Worm (Caenorhabditis elegans) whole organism, young adult: ENCODE results near the gene fmo-3.
A peak's percentile ranks its signal among the peaks of the same experiment; 100 is the strongest.

Experiments
- B0019.2 ChIP-seq: fragments of 200-800 bp; sonication (Bioruptor generic); conservative IDR thresholded peaks from 2 replicates; pipeline ENCODE4 v1.3.6; 2022; ENCODE audit warnings: missing genetic modification reagents, missing genetic modification characterization, missing compliant biosample characterization
- B0336.3 ChIP-seq: fragments of 200-800 bp; sonication (Bioruptor generic); IDR thresholded peaks from 2 replicates; pipeline ENCODE4 v1.3.6; 2022; ENCODE audit warnings: missing genetic modification characterization, missing compliant biosample characterization
- C17E4.6 ChIP-seq: fragments of 200-800 bp; sonication (Bioruptor generic); IDR thresholded peaks from 2 replicates; pipeline ENCODE4 v1.3.6; 2022; ENCODE audit warnings: missing genetic modification reagents, missing genetic modification characterization, missing compliant biosample characterization
- F22D6.2 ChIP-seq: sonication (generic microtip); optimal IDR thresholded peaks from 2 replicates; lab custom pipeline; 2016; ENCODE audit warnings: mild to moderate bottlenecking, missing genetic modification characterization, missing compliant biosample characterization
- F23B12.7 ChIP-seq: sonication (generic microtip); optimal IDR thresholded peaks from 2 replicates; lab custom pipeline; 2017; ENCODE audit warnings: missing genetic modification characterization, mild to moderate bottlenecking, missing compliant biosample characterization, antibody characterized with exemption, moderate library complexity; ENCODE audit not compliant: insufficient read depth
- F33H1.4 ChIP-seq: fragments of 200-800 bp; sonication (Bioruptor generic); IDR thresholded peaks from 2 replicates; pipeline ENCODE4 v1.3.6; 2022; ENCODE audit warnings: missing genetic modification reagents, missing genetic modification characterization, missing compliant biosample characterization
- F37B4.10 ChIP-seq: fragments of 200-800 bp; sonication (Bioruptor generic); IDR thresholded peaks from 2 replicates; pipeline ENCODE4 v1.3.6; 2022; ENCODE audit warnings: missing genetic modification characterization, missing compliant biosample characterization
- F39B2.1 ChIP-seq: fragments of 200-800 bp; sonication (Bioruptor generic); IDR thresholded peaks from 2 replicates; pipeline ENCODE4 v1.3.6; 2022; ENCODE audit warnings: missing genetic modification reagents, missing genetic modification characterization, missing compliant biosample characterization
- F52B5.7 ChIP-seq: sonication (generic microtip); optimal IDR thresholded peaks from 2 replicates; lab custom pipeline; 2016; ENCODE audit warnings: mild to moderate bottlenecking, missing genetic modification characterization, missing compliant biosample characterization
- Y56A3A.18 ChIP-seq: fragments of 200-800 bp; sonication (Bioruptor generic); IDR thresholded peaks from 2 replicates; pipeline ENCODE4 v1.3.6; 2022; ENCODE audit warnings: missing genetic modification reagents, missing genetic modification characterization, missing compliant biosample characterization
- ZK185.1 ChIP-seq: sonication (generic microtip); optimal IDR thresholded peaks from 2 replicates; lab custom pipeline; 2016; ENCODE audit warnings: mild to moderate bottlenecking, missing genetic modification characterization, missing compliant biosample characterization; ENCODE audit not compliant: poor library complexity, severe bottlenecking
- akir-1 ChIP-seq: fragments of 200-800 bp; sonication (Bioruptor generic); optimal IDR thresholded peaks from 2 replicates; lab custom pipeline; 2018; ENCODE audit warnings: mild to moderate bottlenecking, missing genetic modification characterization, moderate library complexity, missing compliant biosample characterization
- aptf-3 ChIP-seq: fragments of 200-800 bp; sonication (Bioruptor generic); IDR thresholded peaks from 2 replicates; pipeline ENCODE4 v1.3.6; 2022; ENCODE audit warnings: missing genetic modification characterization, missing compliant biosample characterization
- atf-7 ChIP-seq: sonication (generic microtip); optimal IDR thresholded peaks from 2 replicates; lab custom pipeline; 2017; ENCODE audit warnings: mild to moderate bottlenecking, missing genetic modification characterization, missing compliant biosample characterization
- athp-1 ChIP-seq: sonication (generic microtip); optimal IDR thresholded peaks from 2 replicates; lab custom pipeline; 2017; ENCODE audit warnings: mild to moderate bottlenecking, missing genetic modification characterization, missing compliant biosample characterization
- bed-2 ChIP-seq: fragments of 200-800 bp; sonication (Bioruptor generic); IDR thresholded peaks from 2 replicates; pipeline ENCODE4 v1.3.6; 2022; ENCODE audit warnings: missing genetic modification reagents, missing genetic modification characterization, missing compliant biosample characterization
- ceh-40 ChIP-seq: fragments of 200-800 bp; sonication (Bioruptor generic); IDR thresholded peaks from 2 replicates; pipeline ENCODE4 v1.3.6; 2022; ENCODE audit warnings: missing genetic modification characterization, missing compliant biosample characterization
- ceh-79 ChIP-seq: sonication (generic microtip); optimal IDR thresholded peaks from 2 replicates; lab custom pipeline; 2017; ENCODE audit warnings: mild to moderate bottlenecking, missing genetic modification characterization, missing compliant biosample characterization
- efl-1 ChIP-seq: fragments of 150-350 bp; optimal IDR thresholded peaks from 2 replicates; lab custom pipeline; 2014; ENCODE audit warnings: missing biosample characterization, missing genetic modification reagents, missing genetic modification characterization
- egl-18 ChIP-seq: fragments of 200-800 bp; sonication (Bioruptor generic); IDR thresholded peaks from 2 replicates; pipeline ENCODE4 v1.3.6; 2022; ENCODE audit warnings: missing genetic modification reagents, missing genetic modification characterization, missing compliant biosample characterization
- ekl-4 ChIP-seq: fragments of 200-800 bp; sonication (Bioruptor generic); IDR thresholded peaks from 2 replicates; pipeline ENCODE4 v1.3.6; 2022; ENCODE audit warnings: missing genetic modification reagents, missing genetic modification characterization, missing compliant biosample characterization
- ets-4 ChIP-seq: fragments of 200-800 bp; sonication (Bioruptor generic); optimal IDR thresholded peaks from 2 replicates; lab custom pipeline; 2018; ENCODE audit warnings: mild to moderate bottlenecking, missing genetic modification characterization, missing compliant biosample characterization
- gei-17 ChIP-seq: fragments of 200-800 bp; sonication (Bioruptor generic); optimal IDR thresholded peaks from 2 replicates; lab custom pipeline; 2018; ENCODE audit warnings: mild to moderate bottlenecking, missing genetic modification characterization, missing compliant biosample characterization
- him-1 ChIP-seq: sonication (generic microtip); optimal IDR thresholded peaks from 2 replicates; lab custom pipeline; 2016; ENCODE audit warnings: missing genotype, missing genetic modification reagents, missing genetic modification characterization, missing compliant biosample characterization
- hlh-12 ChIP-seq: sonication (generic microtip); optimal IDR thresholded peaks from 2 replicates; lab custom pipeline; 2016; ENCODE audit warnings: missing genetic modification characterization, missing compliant biosample characterization
- hlh-26 ChIP-seq: fragments of 200-800 bp; sonication (Bioruptor generic); conservative IDR thresholded peaks from 2 replicates; pipeline ENCODE4 v1.3.6; 2022; ENCODE audit warnings: missing genetic modification reagents, missing genetic modification characterization, missing compliant biosample characterization
- hsf-1 ChIP-seq: fragments of 200-800 bp; sonication (Bioruptor generic); IDR thresholded peaks from 2 replicates; pipeline ENCODE4 v1.3.6; 2022; ENCODE audit warnings: missing genetic modification reagents, missing genetic modification characterization, missing compliant biosample characterization
- let-526 ChIP-seq: fragments of 200-800 bp; sonication (Bioruptor generic); IDR thresholded peaks from 2 replicates; pipeline ENCODE4 v1.3.6; 2022; ENCODE audit warnings: missing genetic modification reagents, missing genetic modification characterization, missing compliant biosample characterization
- lin-35 ChIP-seq, 3 experiments: fragments of 150-350 bp in 2 of 3; sonication (generic microtip) in 1 of 3; optimal IDR thresholded peaks; 2 replicates each; lab custom pipeline; 2014 to 2018; ENCODE audit warnings: missing biosample characterization in 3 of 3, missing genetic modification characterization in 3 of 3, missing genetic modification reagents in 3 of 3
- lin-54 ChIP-seq: fragments of 200-800 bp; sonication (Bioruptor generic); optimal IDR thresholded peaks from 2 replicates; lab custom pipeline; 2018; ENCODE audit warnings: mild to moderate bottlenecking, missing genetic modification characterization, missing compliant biosample characterization
- lir-1 ChIP-seq: fragments of 200-800 bp; sonication (Bioruptor generic); conservative IDR thresholded peaks from 2 replicates; pipeline ENCODE4 v1.3.6; 2022; ENCODE audit warnings: missing genetic modification reagents, missing genetic modification characterization, missing compliant biosample characterization
- lsl-1 ChIP-seq: fragments of 200-800 bp; sonication (Bioruptor generic); optimal IDR thresholded peaks from 2 replicates; lab custom pipeline; 2018; ENCODE audit warnings: mild to moderate bottlenecking, missing genetic modification characterization, moderate library complexity, missing compliant biosample characterization
- madf-10 ChIP-seq: sonication (generic microtip); optimal IDR thresholded peaks from 2 replicates; lab custom pipeline; 2016; ENCODE audit warnings: mild to moderate bottlenecking, missing genetic modification characterization, missing compliant biosample characterization
- madf-8 ChIP-seq: fragments of 200-800 bp; sonication (Bioruptor generic); conservative IDR thresholded peaks from 2 replicates; pipeline ENCODE4 v1.3.6; 2022; ENCODE audit warnings: missing genetic modification reagents, missing genetic modification characterization, missing compliant biosample characterization
- mcd-1 ChIP-seq: fragments of 200-800 bp; sonication (Bioruptor generic); IDR thresholded peaks from 2 replicates; pipeline ENCODE4 v1.3.6; 2022; ENCODE audit warnings: missing genetic modification reagents, missing genetic modification characterization, missing compliant biosample characterization
- mes-4 ChIP-seq: sonication (generic microtip); optimal IDR thresholded peaks from 2 replicates; lab custom pipeline; 2016; ENCODE audit warnings: missing genotype, missing genetic modification characterization, missing compliant biosample characterization
- nfya-1 ChIP-seq: sonication (generic microtip); optimal IDR thresholded peaks from 2 replicates; lab custom pipeline; 2017; ENCODE audit warnings: antibody characterized with exemption, missing compliant biosample characterization, missing genetic modification characterization, borderline replicate concordance; ENCODE audit not compliant: insufficient read depth
- nfyb-1 ChIP-seq: fragments of 200-800 bp; sonication (Bioruptor generic); IDR thresholded peaks from 2 replicates; pipeline ENCODE4 v1.3.6; 2022; ENCODE audit warnings: missing genetic modification reagents, missing genetic modification characterization, missing compliant biosample characterization
- nhr-90 ChIP-seq: sonication (generic microtip); optimal IDR thresholded peaks from 2 replicates; lab custom pipeline; 2016; ENCODE audit warnings: missing genotype, mild to moderate bottlenecking, missing genetic modification characterization, missing compliant biosample characterization
- pbrm-1 ChIP-seq: fragments of 200-800 bp; sonication (Bioruptor generic); IDR thresholded peaks from 2 replicates; pipeline ENCODE4 v1.3.6; 2022; ENCODE audit warnings: missing genetic modification reagents, missing genetic modification characterization, missing compliant biosample characterization
- sdz-38 ChIP-seq: sonication (generic microtip); optimal IDR thresholded peaks from 2 replicates; lab custom pipeline; 2016; ENCODE audit warnings: missing genotype, missing genetic modification characterization, missing compliant biosample characterization
- snpc-1.3 ChIP-seq: sonication (generic microtip); optimal IDR thresholded peaks from 2 replicates; lab custom pipeline; 2017; ENCODE audit warnings: missing genetic modification characterization, mild to moderate bottlenecking, missing compliant biosample characterization, antibody characterized with exemption, moderate library complexity, missing genotype, missing genetic modification reagents; ENCODE audit not compliant: insufficient read depth
- snpc-4 ChIP-seq, 5 experiments: fragments of 150-350 bp in 1 of 5; sonication (generic microtip) in 4 of 5; optimal IDR thresholded peaks; 2 replicates each; lab custom pipeline; 2014 to 2018; ENCODE audit warnings: missing genetic modification characterization in 5 of 5, missing biosample characterization in 3 of 5, antibody characterized with exemption in 2 of 5, mild to moderate bottlenecking in 2 of 5, missing compliant biosample characterization in 2 of 5, missing genotype in 2 of 5, moderate library complexity in 2 of 5, missing genetic modification reagents in 1 of 5
- unc-62 ChIP-seq: fragments of 150-350 bp; optimal IDR thresholded peaks from 2 replicates; lab custom pipeline; 2014; ENCODE audit warnings: missing biosample characterization, missing genetic modification reagents, missing genetic modification characterization
- xnd-1 ChIP-seq: sonication (generic microtip); optimal IDR thresholded peaks from 2 replicates; lab custom pipeline; 2016; ENCODE audit warnings: missing genotype, missing genetic modification reagents, missing genetic modification characterization, missing compliant biosample characterization
- ztf-18 ChIP-seq: sonication (generic microtip); optimal IDR thresholded peaks from 2 replicates; lab custom pipeline; 2016; ENCODE audit warnings: missing genotype, mild to moderate bottlenecking, missing genetic modification characterization, missing compliant biosample characterization
- ztf-22 ChIP-seq: fragments of 200-800 bp; sonication (Bioruptor generic); optimal IDR thresholded peaks from 2 replicates; lab custom pipeline; 2018; ENCODE audit warnings: mild to moderate bottlenecking, missing genetic modification characterization, moderate library complexity, missing compliant biosample characterization
- ztf-25 ChIP-seq: fragments of 200-800 bp; sonication (Bioruptor generic); IDR thresholded peaks from 2 replicates; pipeline ENCODE4 v1.3.6; 2022; ENCODE audit warnings: missing genetic modification reagents, missing genetic modification characterization, missing compliant biosample characterization

The fmo-3 gene

DNA sequence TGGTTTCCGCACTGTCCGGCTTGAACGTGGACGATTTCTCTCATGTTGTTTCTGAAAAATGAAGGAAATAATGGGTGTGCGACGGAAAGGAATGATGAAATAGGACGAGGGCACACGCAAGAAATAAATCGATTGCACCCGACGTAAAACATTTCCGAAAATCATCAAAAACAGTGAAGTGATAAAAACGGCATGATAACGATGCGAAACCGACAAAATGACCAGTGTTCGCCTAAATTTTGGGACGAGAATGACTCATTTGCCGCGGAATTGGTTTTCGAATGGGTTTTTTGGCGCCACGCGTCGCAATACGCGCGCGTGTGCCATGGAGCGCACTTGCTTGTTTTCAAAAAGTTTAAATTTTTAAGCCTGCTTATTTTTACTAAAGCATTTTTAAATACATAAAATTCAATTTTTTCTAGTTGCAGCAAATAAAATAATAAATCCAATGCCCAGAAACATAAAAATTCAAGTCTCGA, 47.9 kb downstream of the fmo-3 start, which contains the start of the genes tbb-1 and rib-2 (continued):
- TF ChIP-seq hsf-1 = peak; percentile 95
- TF ChIP-seq akir-1 = no peak
- no peak for TF ChIP-seq hlh-26
- TF ChIP-seq ceh-40 = no peak
- TF ChIP-seq F39B2.1 (GFP tag; lab: Robert Waterston, UW) = no peak
- peak; percentile 91 for TF ChIP-seq ztf-25 (GFP tag; lab: Robert Waterston, UW)
- TF ChIP-seq him-1 (tag; lab: Kevin White, UChicago) = peak; percentile 65
- TF ChIP-seq snpc-4 (GFP tag; optimal IDR thresholded peaks at IDR 0.05; lab: Kevin White, UChicago) = peak; percentile 36
- TF ChIP-seq snpc-4 (tag; optimal IDR thresholded peaks at IDR 0.05; lab: Kevin White, UChicago) = peak; percentile 62 to 86 (median 79)
- no peak for TF ChIP-seq gei-17 (GFP tag; lab: Kevin White, UChicago)
- no peak for TF ChIP-seq F22D6.2
- TF ChIP-seq bed-2 (GFP tag; lab: Robert Waterston, UW) = peak; percentile 76
- TF ChIP-seq F52B5.7 (tag; lab: Kevin White, UChicago) = peak; percentile 44
- no peak for TF ChIP-seq ceh-79 (tag; lab: Kevin White, UChicago)
- TF ChIP-seq nfya-1 (tag; lab: Kevin White, UChicago) = no peak
- peak; percentile 98 for TF ChIP-seq B0336.3
- 0 out of 2 replicates have a peak, but pooled peaks have one; percentile 77 for TF ChIP-seq F37B4.10 (GFP tag; lab: Robert Waterston, UW)
- TF ChIP-seq aptf-3 (GFP tag; lab: Robert Waterston, UW) = peak; percentile 87; the same call in 1 of the 2 replicates
- peak; percentile 68 for TF ChIP-seq snpc-1.3 (tag; lab: Kevin White, UChicago)
- TF ChIP-seq lir-1 (GFP tag; lab: Robert Waterston, UW) = peak; percentile 85
- peak; percentile 98 for TF ChIP-seq mcd-1 (GFP tag; lab: Robert Waterston, UW)
- peak; percentile 97 for TF ChIP-seq athp-1 (tag; lab: Kevin White, UChicago)
- no peak for TF ChIP-seq egl-18
- peak; percentile 89 for TF ChIP-seq let-526 (GFP tag; lab: Robert Waterston, UW)
- TF ChIP-seq lin-35 (GFP tag; optimal IDR thresholded peaks at IDR 0.05; lab: Kevin White, UChicago) = peak; percentile 15 to 88 (median 87)
- peak; percentile 29 for TF ChIP-seq atf-7 (tag; lab: Kevin White, UChicago)
- peak; percentile 99 for TF ChIP-seq xnd-1 (tag; lab: Kevin White, UChicago)
- TF ChIP-seq unc-62 (GFP tag; lab: Kevin White, UChicago) = no peak
- peak; percentile 99 for TF ChIP-seq madf-8
- TF ChIP-seq pbrm-1 (GFP tag; lab: Robert Waterston, UW) = peak; percentile 96
- TF ChIP-seq ztf-22 (GFP tag; lab: Kevin White, UChicago) = peak; percentile 69
- peak; percentile 100 for TF ChIP-seq efl-1 (GFP tag; lab: Kevin White, UChicago)
- peak; percentile 91 for TF ChIP-seq nfyb-1 (GFP tag; lab: Robert Waterston, UW)
- TF ChIP-seq sdz-38 (tag; lab: Kevin White, UChicago) = no peak
- peak; percentile 86 for TF ChIP-seq ztf-18 (tag; lab: Kevin White, UChicago)
- TF ChIP-seq ZK185.1 (tag; lab: Kevin White, UChicago) = no peak
- peak; percentile 78 for TF ChIP-seq madf-10 (tag; lab: Kevin White, UChicago)
- peak; percentile 85 for TF ChIP-seq ets-4 (GFP tag; lab: Kevin White, UChicago)
- TF ChIP-seq C17E4.6 (GFP tag; lab: Robert Waterston, UW) = peak; percentile 95
- peak; percentile 91 for TF ChIP-seq F33H1.4 (GFP tag; lab: Robert Waterston, UW)
- TF ChIP-seq F23B12.7 (tag; lab: Kevin White, UChicago) = peak; percentile 93
- TF ChIP-seq B0019.2 (GFP tag; lab: Robert Waterston, UW) = peak; percentile 97
- TF ChIP-seq nhr-90 = peak; percentile 82
- TF ChIP-seq Y56A3A.18 = no peak
- TF ChIP-seq lsl-1 (GFP tag; lab: Kevin White, UChicago) = peak; percentile 92
- TF ChIP-seq mes-4 (tag; lab: Kevin White, UChicago) = no peak
- TF ChIP-seq hlh-12 = no peak
- peak; percentile 96 for TF ChIP-seq ekl-4 (GFP tag; lab: Robert Waterston, UW)
- TF ChIP-seq lin-54 (GFP tag; lab: Kevin White, UChicago) = peak; percentile 99
